Fruit fly (Drosophila melanogaster) whole organism, embryonic: Measurements from ENCODE around the gene CG17154.

Source experiments
- CG10209 ChIP-seq: fragments of 200-800 bp; sonication (Bioruptor generic); optimal IDR thresholded peaks from 3 replicates; lab custom pipeline; 2017; ENCODE audit warnings: missing biosample characterization, mild to moderate bottlenecking, missing genetic modification characterization, missing genetic modification reagents
- CG10366 ChIP-seq: fragments of 200-800 bp; sonication (Bioruptor generic); IDR thresholded peaks from 2 replicates; pipeline ENCODE4 v1.3.6; 2022; ENCODE audit warnings: missing biosample characterization, missing genetic modification characterization
- CG11456 ChIP-seq: fragments of 200-800 bp; sonication (Bioruptor generic); IDR thresholded peaks from 3 replicates; pipeline ENCODE4 v1.3.6; 2022; ENCODE audit warnings: missing biosample characterization, missing genetic modification characterization
- CG12236 ChIP-seq: fragments of 200-800 bp; sonication (Bioruptor generic); optimal IDR thresholded peaks from 2 replicates; lab custom pipeline; 2016; ENCODE audit warnings: missing biosample characterization, missing genetic modification characterization
- CG13775 ChIP-seq: fragments of 200-800 bp; sonication (Bioruptor generic); optimal IDR thresholded peaks from 3 replicates; lab custom pipeline; 2017; ENCODE audit warnings: missing biosample characterization, mild to moderate bottlenecking, missing genetic modification characterization
- CG14710 ChIP-seq: fragments of 200-800 bp; sonication (Bioruptor generic); optimal IDR thresholded peaks from 3 replicates; lab custom pipeline; 2019; ENCODE audit warnings: missing biosample characterization, mild to moderate bottlenecking, missing genetic modification characterization, moderate library complexity
- CG15011 ChIP-seq: fragments of 200-800 bp; sonication (Bioruptor generic); optimal IDR thresholded peaks from 3 replicates; lab custom pipeline; 2018; ENCODE audit warnings: missing biosample characterization, mild to moderate bottlenecking, missing genetic modification characterization
- CG15073 ChIP-seq: fragments of 200-800 bp; sonication (Bioruptor generic); optimal IDR thresholded peaks from 2 replicates; lab custom pipeline; 2016; ENCODE audit warnings: missing biosample characterization, missing genetic modification characterization
- CG1603 ChIP-seq: fragments of 200-800 bp; sonication (Bioruptor generic); optimal IDR thresholded peaks from 2 replicates; lab custom pipeline; 2019; ENCODE audit warnings: missing biosample characterization, mild to moderate bottlenecking, missing genetic modification characterization, moderate library complexity
- CG17612 ChIP-seq: fragments of 200-800 bp; sonication (Bioruptor generic); IDR thresholded peaks from 2 replicates; pipeline ENCODE4 v1.3.6; 2022; ENCODE audit warnings: missing biosample characterization, missing genetic modification characterization
- CG17802 ChIP-seq: fragments of 200-800 bp; sonication (Bioruptor generic); optimal IDR thresholded peaks from 2 replicates; lab custom pipeline; 2018; ENCODE audit warnings: missing biosample characterization, mild to moderate bottlenecking, missing genetic modification characterization, moderate library complexity
- CG31441 ChIP-seq: fragments of 200-800 bp; sonication (Bioruptor generic); IDR thresholded peaks from 2 replicates; pipeline ENCODE4 v1.3.6; 2022; ENCODE audit warnings: missing biosample characterization, missing genetic modification characterization
- CG32532 ChIP-seq: fragments of 200-800 bp; sonication (Bioruptor generic); IDR thresholded peaks from 2 replicates; pipeline ENCODE4 v1.3.6; 2022; ENCODE audit warnings: missing biosample characterization, missing genetic modification characterization
- CG43689 ChIP-seq: fragments of 200-800 bp; sonication (Bioruptor generic); IDR thresholded peaks from 2 replicates; pipeline ENCODE4 v1.3.6; 2022; ENCODE audit warnings: missing biosample characterization, missing genetic modification characterization
- CG7372 ChIP-seq: fragments of 200-800 bp; sonication (Bioruptor generic); IDR thresholded peaks from 2 replicates; pipeline ENCODE4 v1.3.6; 2022; ENCODE audit warnings: missing biosample characterization, missing genetic modification characterization
- CG7745 ChIP-seq: fragments of 200-800 bp; sonication (Bioruptor generic); optimal IDR thresholded peaks from 2 replicates; lab custom pipeline; 2018; ENCODE audit warnings: missing biosample characterization, mild to moderate bottlenecking, missing genetic modification characterization, moderate library complexity
- CG7928 ChIP-seq: fragments of 200-800 bp; sonication (Bioruptor generic); optimal IDR thresholded peaks from 2 replicates; lab custom pipeline; 2017; ENCODE audit warnings: missing biosample characterization, mild to moderate bottlenecking, missing genetic modification characterization
- CG7987 ChIP-seq: fragments of 200-800 bp; sonication (Bioruptor generic); optimal IDR thresholded peaks from 2 replicates; lab custom pipeline; 2018; ENCODE audit warnings: missing biosample characterization, mild to moderate bottlenecking, missing genetic modification characterization, moderate library complexity
- CG8089 ChIP-seq: fragments of 200-800 bp; sonication (Bioruptor generic); optimal IDR thresholded peaks from 3 replicates; lab custom pipeline; 2016; ENCODE audit warnings: missing biosample characterization, missing genetic modification characterization
- CG9437 ChIP-seq: fragments of 200-800 bp; sonication (Bioruptor generic); optimal IDR thresholded peaks from 2 replicates; lab custom pipeline; 2018; ENCODE audit warnings: missing biosample characterization, mild to moderate bottlenecking, missing genetic modification characterization
- E2f2 ChIP-seq: fragments of 200-800 bp; sonication (Bioruptor generic); IDR thresholded peaks from 2 replicates; pipeline ENCODE4 v1.3.6; 2022; ENCODE audit warnings: missing biosample characterization, missing genetic modification characterization
- ERR ChIP-seq: fragments of 200-800 bp; sonication (Bioruptor generic); optimal IDR thresholded peaks from 2 replicates; lab custom pipeline; 2016; ENCODE audit warnings: missing biosample characterization, missing genetic modification characterization
- HLH54F ChIP-seq: fragments of 200-800 bp; sonication (Bioruptor generic); optimal IDR thresholded peaks from 3 replicates; lab custom pipeline; 2016; ENCODE audit warnings: missing biosample characterization, missing genetic modification characterization
- Hmr ChIP-seq: fragments of 200-800 bp; sonication (Bioruptor generic); optimal IDR thresholded peaks from 3 replicates; lab custom pipeline; 2017; ENCODE audit warnings: mild to moderate bottlenecking, missing biosample characterization, missing genetic modification reagents, missing genetic modification characterization
- Meics ChIP-seq: fragments of 200-800 bp; sonication (Bioruptor generic); optimal IDR thresholded peaks from 2 replicates; lab custom pipeline; 2017; ENCODE audit warnings: missing biosample characterization, mild to moderate bottlenecking, missing genetic modification characterization
- Pdp1 ChIP-seq, 2 experiments: fragments of 200-800 bp; sonication (Bioruptor generic); optimal IDR thresholded peaks; 3 replicates each; lab custom pipeline; 2016; ENCODE audit warnings: missing biosample characterization in 2 of 2, missing genetic modification characterization in 2 of 2, mild to moderate bottlenecking in 1 of 2, moderate library complexity in 1 of 2
- Rfx ChIP-seq: fragments of 200-800 bp; sonication (Bioruptor generic); IDR thresholded peaks from 2 replicates; pipeline ENCODE4 v1.3.6; 2022; ENCODE audit warnings: missing biosample characterization, missing genetic modification characterization
- Rx ChIP-seq: fragments of 200-800 bp; sonication (Bioruptor generic); IDR thresholded peaks from 2 replicates; pipeline ENCODE4 v1.3.6; 2022; ENCODE audit warnings: missing biosample characterization, missing genetic modification characterization
- bbx ChIP-seq: fragments of 200-800 bp; sonication (Bioruptor generic); IDR thresholded peaks from 2 replicates; pipeline ENCODE4 v1.3.6; 2022; ENCODE audit warnings: missing biosample characterization, missing genetic modification characterization; ENCODE audit not compliant: partially characterized antibody
- crc ChIP-seq: fragments of 200-800 bp; sonication (Bioruptor generic); optimal IDR thresholded peaks from 2 replicates; lab custom pipeline; 2016; ENCODE audit warnings: missing biosample characterization, missing genetic modification characterization
- disco-r ChIP-seq: fragments of 200-800 bp; sonication (Bioruptor generic); optimal IDR thresholded peaks from 2 replicates; lab custom pipeline; 2016; ENCODE audit warnings: missing biosample characterization, missing genetic modification characterization
- emc ChIP-seq: fragments of 200-800 bp; sonication (Bioruptor generic); optimal IDR thresholded peaks from 2 replicates; lab custom pipeline; 2016; ENCODE audit warnings: missing biosample characterization, missing genetic modification characterization
- ems ChIP-seq: fragments of 200-800 bp; sonication (Bioruptor generic); optimal IDR thresholded peaks from 3 replicates; lab custom pipeline; 2016; ENCODE audit warnings: missing biosample characterization, missing genetic modification characterization
- fru ChIP-seq: fragments of >200 bp; optimal IDR thresholded peaks from 2 replicates; lab custom pipeline; 2017
- gcm ChIP-seq: fragments of 200-800 bp; sonication (Bioruptor generic); optimal IDR thresholded peaks from 2 replicates; lab custom pipeline; 2019; ENCODE audit warnings: missing biosample characterization, mild to moderate bottlenecking, missing genetic modification characterization, moderate library complexity
- grau ChIP-seq: fragments of 200-800 bp; optimal IDR thresholded peaks from 3 replicates; lab custom pipeline; 2019; ENCODE audit warnings: missing biosample characterization, mild to moderate bottlenecking, missing genetic modification characterization, moderate library complexity
- gro ChIP-seq: fragments of 200-800 bp; sonication (Bioruptor generic); optimal IDR thresholded peaks from 2 replicates; lab custom pipeline; 2016; ENCODE audit warnings: missing biosample characterization, missing genetic modification characterization
- gsb ChIP-seq: fragments of 200-800 bp; sonication (Bioruptor generic); IDR thresholded peaks from 2 replicates; pipeline ENCODE4 v1.3.6; 2022; ENCODE audit warnings: missing biosample characterization, missing genetic modification characterization
- her ChIP-seq: fragments of 200-800 bp; sonication (Bioruptor generic); optimal IDR thresholded peaks from 2 replicates; lab custom pipeline; 2016; ENCODE audit warnings: missing biosample characterization, missing genetic modification characterization
- jigr1 ChIP-seq: fragments of 200-800 bp; sonication (Bioruptor generic); IDR thresholded peaks from 3 replicates; pipeline ENCODE4 v1.3.6; 2022; ENCODE audit warnings: missing biosample characterization, missing genetic modification characterization
- ken ChIP-seq: fragments of 200-800 bp; sonication (Bioruptor generic); IDR thresholded peaks from 3 replicates; pipeline ENCODE4 v1.3.6; 2022; ENCODE audit warnings: missing biosample characterization, missing genetic modification characterization
- mirr ChIP-seq: fragments of 200-800 bp; sonication (Bioruptor generic); optimal IDR thresholded peaks from 3 replicates; lab custom pipeline; 2018; ENCODE audit warnings: missing biosample characterization, mild to moderate bottlenecking, missing genetic modification characterization
- org-1 ChIP-seq: fragments of 200-800 bp; sonication (Bioruptor generic); optimal IDR thresholded peaks from 2 replicates; lab custom pipeline; 2017; ENCODE audit warnings: missing biosample characterization, missing genetic modification characterization
- pan ChIP-seq, 4 experiments: fragments of >200 bp in 3 of 4; fragments of 200-800 bp in 1 of 4; sonication (Bioruptor generic) in 1 of 4; optimal IDR thresholded peaks in 3 of 4; IDR thresholded peaks in 1 of 4; 2 replicates each; pipeline versions ENCODE4 v1.3.6 to Lab custom; 2017 to 2022; ENCODE audit warnings: missing biosample characterization in 2 of 4, missing genetic modification characterization in 2 of 4, mixed read lengths in 1 of 4
- ro ChIP-seq: fragments of 200-800 bp; sonication (Bioruptor generic); IDR thresholded peaks from 2 replicates; pipeline ENCODE4 v1.3.6; 2022; ENCODE audit warnings: missing biosample characterization, missing genetic modification characterization
- sd ChIP-seq: fragments of 200-800 bp; sonication (Bioruptor generic); optimal IDR thresholded peaks from 3 replicates; lab custom pipeline; 2018; ENCODE audit warnings: missing biosample characterization, mild to moderate bottlenecking, missing genetic modification characterization, moderate library complexity
- sr ChIP-seq: fragments of 200-800 bp; sonication (Bioruptor generic); IDR thresholded peaks from 3 replicates; pipeline ENCODE4 v1.3.6; 2022; ENCODE audit warnings: missing biosample characterization, missing genetic modification characterization
- wdn ChIP-seq: fragments of 200-800 bp; sonication (Bioruptor generic); IDR thresholded peaks from 2 replicates; pipeline ENCODE4 v1.3.6; 2022; ENCODE audit warnings: missing biosample characterization, missing genetic modification characterization
- zen ChIP-seq: fragments of 200-800 bp; sonication (Bioruptor generic); optimal IDR thresholded peaks from 3 replicates; lab custom pipeline; 2018; ENCODE audit warnings: missing biosample characterization, mild to moderate bottlenecking, missing genetic modification characterization, moderate library complexity

CG17154 gene

dm6 chr3L:12138113-12138899, 49.9 kb downstream of the CG17154 start, which contains the start of the genes ND-SGDH and RhoGAP68F (continued):
- TF ChIP-seq Rfx (GFP tag; lab: Robert Waterston, UW), result peak; percentile 79
- TF ChIP-seq CG7928 (GFP tag; lab: Kevin White, UChicago), result no peak
- TF ChIP-seq sd (tag; lab: Kevin White, UChicago), result peak; percentile 49
- TF ChIP-seq Rx (GFP tag; lab: Robert Waterston, UW), result no peak; the same call in 1 of the 2 replicates
- no peak for TF ChIP-seq CG12236
- no peak for TF ChIP-seq jigr1 (GFP tag; lab: Robert Waterston, UW)
- TF ChIP-seq CG7987 (GFP tag; lab: Kevin White, UChicago), result no peak
- no peak for TF ChIP-seq ro (GFP tag; lab: Robert Waterston, UW)
- TF ChIP-seq CG1603, result peak; percentile 18
- TF ChIP-seq CG7745, result no peak
- TF ChIP-seq Meics, result peak; percentile 66
- TF ChIP-seq zen (tag; lab: Kevin White, UChicago), result peak; percentile 54
- TF ChIP-seq CG11456, result no peak; the same call in 2 of the 3 replicates
- no peak for TF ChIP-seq CG17612
- peak; percentile 89 for TF ChIP-seq bbx (GFP tag; lab: Robert Waterston, UW)
- TF ChIP-seq CG9437 (GFP tag; lab: Kevin White, UChicago), result peak; percentile 65
- TF ChIP-seq her (GFP tag; lab: Kevin White, UChicago), result no peak
- TF ChIP-seq CG17802 (tag; lab: Kevin White, UChicago), result peak; percentile 17
- TF ChIP-seq disco-r (GFP tag; lab: Kevin White, UChicago), result peak; percentile 24
- peak; percentile 85 for TF ChIP-seq CG13775
- 0 out of 2 replicates have a peak, but pooled peaks have one; percentile 35 for TF ChIP-seq wdn (GFP tag; lab: Robert Waterston, UW)
- peak; percentile 71 for TF ChIP-seq HLH54F (GFP tag; lab: Kevin White, UChicago)
- no peak for TF ChIP-seq crc (GFP tag; lab: Kevin White, UChicago)
- TF ChIP-seq gcm (GFP tag; lab: Kevin White, UChicago), result peak; percentile 40
- TF ChIP-seq CG43689 (GFP tag; lab: Robert Waterston, UW), result no peak
- peak; percentile 55; the same call in 1 of the 2 replicates for TF ChIP-seq gsb
- TF ChIP-seq CG31441 (GFP tag; lab: Robert Waterston, UW), result peak; percentile 82; the same call in 1 of the 2 replicates
- peak; percentile 58; the same call in 1 of the 3 replicates for TF ChIP-seq ken (GFP tag; lab: Robert Waterston, UW)
- no peak for TF ChIP-seq org-1 (GFP tag; lab: Kevin White, UChicago)
- TF ChIP-seq pan (optimal IDR thresholded peaks at IDR 0.05; lab: Kevin White, UChicago), result no peak
- TF ChIP-seq pan (GFP tag; optimal IDR thresholded peaks at IDR 0.05 in 1 of 2, IDR thresholded peaks at IDR 0.05 in 1 of 2), result peak in 1 of 2 experiments; percentile 51
- TF ChIP-seq fru (lab: Kevin White, UChicago), result no peak
- peak; percentile 74 for TF ChIP-seq CG7372 (GFP tag; lab: Robert Waterston, UW)
- TF ChIP-seq CG32532 (GFP tag; lab: Robert Waterston, UW), result 0 out of 2 replicates have a peak, but pooled peaks have one; percentile 76
- no peak for TF ChIP-seq sr (GFP tag; lab: Robert Waterston, UW)
- TF ChIP-seq gro (GFP tag; lab: Kevin White, UChicago), result peak; percentile 34
- peak; percentile 66 for TF ChIP-seq ems (GFP tag; lab: Kevin White, UChicago)
- TF ChIP-seq grau, result peak; percentile 77
- peak; percentile 45 for TF ChIP-seq CG8089 (GFP tag; lab: Kevin White, UChicago)
- peak; percentile 56 for TF ChIP-seq CG10209
- TF ChIP-seq ERR (GFP tag; lab: Kevin White, UChicago), result no peak
- peak; percentile 22 for TF ChIP-seq emc (GFP tag; lab: Kevin White, UChicago)
- peak; percentile 70 to 97 for TF ChIP-seq Pdp1 (GFP tag; optimal IDR thresholded peaks at IDR 0.05; lab: Kevin White, UChicago)
- no peak for TF ChIP-seq E2f2 (GFP tag; lab: Robert Waterston, UW)
- no peak for TF ChIP-seq mirr
- no peak for TF ChIP-seq CG15073 (GFP tag; lab: Kevin White, UChicago)
- peak; percentile 89 for TF ChIP-seq CG14710
- peak; percentile 56; the same call in 1 of the 2 replicates for TF ChIP-seq CG10366 (GFP tag; lab: Robert Waterston, UW)
- peak; percentile 27 for TF ChIP-seq CG15011 (GFP tag; lab: Kevin White, UChicago)
- TF ChIP-seq Hmr (GFP tag; lab: Kevin White, UChicago), result peak; percentile 80
